Worm (Caenorhabditis elegans): ENCODE data around the gene jmjd-4.
A peak's percentile ranks its signal among the peaks of the same experiment; 100 is the strongest.

Gene jmjd-4

DNA sequence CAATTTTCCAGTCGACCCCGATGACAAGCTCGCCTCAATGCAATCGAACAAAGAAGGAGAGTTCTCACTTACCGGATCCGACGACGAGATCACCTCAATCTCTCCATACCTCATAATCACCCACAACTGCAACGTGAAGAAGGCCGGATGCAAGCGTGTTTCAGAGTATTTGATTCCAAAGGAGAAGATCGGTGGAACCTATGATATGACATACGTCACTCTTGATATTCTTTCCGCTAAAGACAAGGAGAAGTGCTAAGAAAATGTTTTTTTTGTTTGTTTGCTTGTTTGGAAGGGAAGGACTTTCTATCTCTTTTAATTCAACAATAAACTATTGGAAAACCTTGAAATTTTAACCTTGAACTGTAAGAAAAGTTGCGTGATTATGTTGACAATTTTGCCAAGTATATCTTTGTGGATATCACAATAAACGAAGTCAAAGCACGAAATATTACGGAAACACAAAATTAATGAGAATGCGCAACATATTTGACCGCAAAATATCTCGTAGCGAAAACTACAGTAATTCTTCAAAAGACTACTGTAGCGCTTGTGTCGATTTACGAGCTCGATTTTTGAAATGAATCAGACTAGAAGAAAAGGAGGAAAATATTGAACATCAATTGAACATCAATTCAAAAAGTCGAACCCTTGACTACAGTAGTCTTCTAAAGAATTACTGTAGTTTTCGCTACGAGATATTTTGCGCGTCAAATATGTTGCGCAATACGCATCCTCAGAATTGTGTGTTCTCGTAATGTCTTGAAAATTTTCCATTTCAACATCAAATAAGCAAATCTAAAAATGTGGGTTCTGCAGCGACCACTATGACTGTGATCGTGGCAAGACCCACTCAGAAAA, 5.4 kb upstream of the jmjd-4 start:
- TF ChIP-seq D2030.7 (GFP tag; IDR thresholded peaks at IDR 0.05) = no peak
- TF ChIP-seq ama-1 (optimal IDR thresholded peaks at IDR 0.05) = peak; percentile 78
- TF ChIP-seq ama-1 (GFP tag; optimal IDR thresholded peaks at IDR 0.05) = no peak
- TF ChIP-seq ztf-26 (tag; optimal IDR thresholded peaks at IDR 0.05) = peak; percentile 50
- peak; percentile 21 for TF ChIP-seq lin-40 (tag; optimal IDR thresholded peaks at IDR 0.05)
- no peak for TF ChIP-seq ets-4 (GFP tag; optimal IDR thresholded peaks at IDR 0.05)
- peak; percentile 39 for TF ChIP-seq tbx-9 (tag; optimal IDR thresholded peaks at IDR 0.05; ENCODE audit: borderline replicate concordance)

DNA sequence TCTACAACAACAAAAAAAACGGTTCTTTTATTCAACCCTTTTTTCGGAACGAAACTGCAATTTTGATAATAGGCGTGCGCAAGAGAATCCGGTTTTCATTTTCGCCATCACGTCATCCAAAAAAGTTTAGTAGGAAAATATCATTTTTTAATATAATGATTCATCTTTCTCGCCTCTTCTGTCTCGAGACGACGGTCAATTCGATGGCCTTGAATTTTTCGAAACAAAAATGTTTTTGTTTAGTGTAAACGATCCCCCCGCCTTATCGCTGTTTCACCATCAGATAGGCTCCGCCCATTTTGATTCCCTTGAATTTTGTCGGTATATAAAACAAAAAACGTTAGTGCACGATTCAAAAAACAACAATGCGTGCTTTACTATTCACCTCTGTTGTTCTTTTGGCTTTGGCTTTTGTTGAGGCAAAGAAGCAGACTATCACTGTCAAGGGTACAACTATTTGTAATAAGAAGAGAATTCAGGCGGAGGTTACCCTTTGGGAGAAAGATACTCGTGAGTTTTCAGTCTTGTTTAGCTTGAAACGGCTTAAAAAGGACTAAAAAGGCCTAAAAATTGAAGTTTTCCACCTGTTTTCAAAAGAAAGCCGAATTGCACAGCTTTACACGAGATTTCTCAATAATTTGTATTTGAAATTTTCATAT, 3.8 kb upstream of the jmjd-4 start, which contains the start of gene ttr-15:
ttr-15 (plus strand) TSS at position 340 of the 659 bp plus-strand sequence.
- TF ChIP-seq B0035.1 (tag; optimal IDR thresholded peaks at IDR 0.05) = peak; percentile 73
- no peak for TF ChIP-seq ztf-6 (GFP tag; IDR thresholded peaks at IDR 0.05)
- 0 out of 2 replicates have a peak, but pooled peaks have one; percentile 45 for TF ChIP-seq Y56A3A.18 (GFP tag; IDR thresholded peaks at IDR 0.05)
- no peak for TF ChIP-seq dpff-1 (tag; optimal IDR thresholded peaks at IDR 0.05)
- TF ChIP-seq madf-6 (GFP tag; IDR thresholded peaks at IDR 0.05) = 0 out of 2 replicates have a peak, but pooled peaks have one; percentile 25
- no peak for TF ChIP-seq Y53F4B.3 (GFP tag; IDR thresholded peaks at IDR 0.05)
- TF ChIP-seq nfyb-1 (GFP tag; IDR thresholded peaks at IDR 0.05) = no peak
- no peak for TF ChIP-seq nhr-80 (tag; optimal IDR thresholded peaks at IDR 0.05)
- no peak for TF ChIP-seq T26A5.8 (tag; optimal IDR thresholded peaks at IDR 0.05)
- TF ChIP-seq B0261.1 (tag; optimal IDR thresholded peaks at IDR 0.05) = no peak
- peak; percentile 92 for TF ChIP-seq ama-1 (optimal IDR thresholded peaks at IDR 0.05)
- peak in 1 of 2 experiments; percentile 6 for TF ChIP-seq ama-1 (GFP tag; optimal IDR thresholded peaks at IDR 0.05)
- TF ChIP-seq lin-26 (GFP tag; IDR thresholded peaks at IDR 0.05) = peak; percentile 30; the same call in 1 of the 2 replicates
- peak; percentile 22 for TF ChIP-seq repo-1 (tag; optimal IDR thresholded peaks at IDR 0.05)
- TF ChIP-seq lin-40 (tag; optimal IDR thresholded peaks at IDR 0.05) = peak; percentile 57
- TF ChIP-seq ztf-18 (tag; optimal IDR thresholded peaks at IDR 0.05) = no peak
- no peak for TF ChIP-seq bed-2 (GFP tag; IDR thresholded peaks at IDR 0.05)
- peak; percentile 71 for TF ChIP-seq tbx-9 (tag; optimal IDR thresholded peaks at IDR 0.05; ENCODE audit: borderline replicate concordance)
- TF ChIP-seq let-526 (GFP tag; IDR thresholded peaks at IDR 0.05) = no peak
- TF ChIP-seq F55B11.4 (tag; optimal IDR thresholded peaks at IDR 0.05; ENCODE audit: borderline replicate concordance, insufficient read depth) = no peak
- no peak for TF ChIP-seq mes-4 (tag; optimal IDR thresholded peaks at IDR 0.05)
- TF ChIP-seq B0019.2 (GFP tag; conservative IDR thresholded peaks at IDR 0.05) = no peak
- peak; percentile 11 for TF ChIP-seq atf-7 (tag; optimal IDR thresholded peaks at IDR 0.05)
- no peak for TF ChIP-seq F57C9.4 (tag; optimal IDR thresholded peaks at IDR 0.05)
- no peak for TF ChIP-seq cebp-1 (GFP tag; IDR thresholded peaks at IDR 0.05)
- TF ChIP-seq cebp-1 (tag; optimal IDR thresholded peaks at IDR 0.05) = peak; percentile 39
- TF ChIP-seq dox-1 (GFP tag; IDR thresholded peaks at IDR 0.05) = no peak

DNA sequence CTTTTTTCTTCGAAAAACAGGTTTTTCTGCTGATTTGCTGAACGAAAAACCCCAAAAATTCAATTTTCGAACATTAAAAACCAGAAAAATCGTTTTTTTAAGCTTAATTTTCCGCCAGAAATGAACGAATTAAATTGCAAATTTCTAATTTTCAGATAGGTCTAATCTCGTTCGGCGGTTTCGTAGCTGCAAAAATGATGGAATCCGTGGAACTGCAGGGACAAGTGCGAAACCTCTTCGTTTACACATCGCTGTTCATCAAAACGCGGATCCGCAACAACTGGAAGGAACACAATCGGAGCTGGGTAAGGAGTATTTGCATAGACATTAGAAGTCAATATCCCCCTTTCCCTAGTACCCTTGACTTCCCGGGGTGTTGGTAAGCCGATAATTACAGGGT, 2.3 kb upstream of the jmjd-4 start:
- TF ChIP-seq F37B4.10 (GFP tag; IDR thresholded peaks at IDR 0.05) (no peak), lin-35 (GFP tag; optimal IDR thresholded peaks at IDR 0.05) (no peak), mes-4 (tag; optimal IDR thresholded peaks at IDR 0.05) (no peak), mxl-1 (tag; optimal IDR thresholded peaks at IDR 0.05) (no peak), athp-1 (tag; optimal IDR thresholded peaks at IDR 0.05) (no peak), let-607 (tag; optimal IDR thresholded peaks at IDR 0.05) (no peak), pbrm-1 (GFP tag; IDR thresholded peaks at IDR 0.05) (no peak), sea-2 (GFP tag; IDR thresholded peaks at IDR 0.05) (no peak), Y79H2A.3 (GFP tag; conservative IDR thresholded peaks at IDR 0.05) (no peak), snpc-4 (GFP tag; optimal IDR thresholded peaks at IDR 0.05) (no peak), snpc-4 (tag; optimal IDR thresholded peaks at IDR 0.05) (no peak), aptf-3 (GFP tag; IDR thresholded peaks at IDR 0.05) (no peak), hmg-1.2 (GFP tag; IDR thresholded peaks at IDR 0.05) (no peak), F57A8.1 (GFP tag; optimal IDR thresholded peaks at IDR 0.05) (no peak), ztf-18 (tag; optimal IDR thresholded peaks at IDR 0.05) (no peak), Y56A3A.18 (GFP tag; IDR thresholded peaks at IDR 0.05) (no peak), B0035.1 (tag; optimal IDR thresholded peaks at IDR 0.05) (no peak), attf-6 (GFP tag; IDR thresholded peaks at IDR 0.05) (no peak), hsf-1 (GFP tag; IDR thresholded peaks at IDR 0.05) (no peak), nhr-80 (tag; optimal IDR thresholded peaks at IDR 0.05) (no peak)
